Worm (Caenorhabditis elegans): ENCODE data around the gene ZK856.6.

- TF ChIP-seq skn-1 (tag; optimal IDR thresholded peaks at IDR 0.05), result no peak
- TF ChIP-seq nhr-237 (tag; optimal IDR thresholded peaks at IDR 0.05), result no peak
- no peak for TF ChIP-seq mbf-1 (tag; optimal IDR thresholded peaks at IDR 0.05)
Measured at ce11 chrV:10230932-10231331, 32.4 kb downstream of the ZK856.6 start, which contains the start of gene fipr-6.

All from whole organism, L2 larva.